Worm (Caenorhabditis elegans): ENCODE data around the gene C10G8.4.

- TF ChIP-seq ceh-82 (tag; optimal IDR thresholded peaks at IDR 0.05) (no peak), elt-2 (tag; optimal IDR thresholded peaks at IDR 0.05) (no peak), nhr-237 (tag; optimal IDR thresholded peaks at IDR 0.05) (no peak)
Observed at ce11 chrV:5334588-5334987, 22.9 kb downstream of the C10G8.4 start, which contains the start of gene srg-28.
